Worm (Caenorhabditis elegans) whole organism, L1 larva: Measurements from ENCODE around the gene srlf-13.

Experiments
- C04F5.9 ChIP-seq: sonication (generic microtip); optimal IDR thresholded peaks from 2 replicates; lab custom pipeline; 2016; ENCODE audit warnings: missing genetic modification characterization, missing compliant biosample characterization
- C34B4.2 ChIP-seq: sonication (generic microtip); optimal IDR thresholded peaks from 2 replicates; lab custom pipeline; 2017; ENCODE audit warnings: mild to moderate bottlenecking, missing genetic modification characterization, missing compliant biosample characterization
- F16B12.6 ChIP-seq: fragments of 150-350 bp; optimal IDR thresholded peaks from 2 replicates; lab custom pipeline; 2014; ENCODE audit warnings: missing biosample characterization, missing genetic modification characterization
- blmp-1 ChIP-seq: fragments of 150-350 bp; optimal IDR thresholded peaks from 2 replicates; lab custom pipeline; 2014; ENCODE audit warnings: missing biosample characterization, missing genetic modification characterization
- ceh-8 ChIP-seq: fragments of 200-800 bp; sonication (Bioruptor generic); optimal IDR thresholded peaks from 2 replicates; lab custom pipeline; 2018; ENCODE audit warnings: mild to moderate bottlenecking, missing genetic modification characterization, moderate library complexity, missing compliant biosample characterization
- ceh-90 ChIP-seq: sonication (generic microtip); optimal IDR thresholded peaks from 2 replicates; lab custom pipeline; 2016; ENCODE audit warnings: missing genetic modification characterization, missing compliant biosample characterization
- ces-1 ChIP-seq: fragments of 150-350 bp; optimal IDR thresholded peaks from 2 replicates; lab custom pipeline; 2014; ENCODE audit warnings: missing biosample characterization, missing genetic modification reagents, missing genetic modification characterization
- efl-3 ChIP-seq: fragments of 200-800 bp; sonication (Bioruptor generic); optimal IDR thresholded peaks from 2 replicates; lab custom pipeline; 2018; ENCODE audit warnings: mild to moderate bottlenecking, missing genetic modification characterization, missing compliant biosample characterization
- egl-27 ChIP-seq, 2 experiments: fragments of 150-350 bp in 1 of 2; sonication (generic microtip); optimal IDR thresholded peaks; 3 replicates each; lab custom pipeline; 2017 to 2018; ENCODE audit warnings: missing biosample characterization in 2 of 2, missing genetic modification characterization in 2 of 2, missing genetic modification reagents in 2 of 2
- elt-2 ChIP-seq: sonication (generic microtip); optimal IDR thresholded peaks from 2 replicates; lab custom pipeline; 2016; ENCODE audit warnings: missing genetic modification characterization, mild to moderate bottlenecking, inconsistent platforms, missing compliant biosample characterization, missing genetic modification reagents
- elt-3 ChIP-seq, 6 experiments: fragments of 150-350 bp in 1 of 6; sonication (generic microtip); optimal IDR thresholded peaks; 2 replicates each; lab custom pipeline; 2017 to 2018; ENCODE audit warnings: missing biosample characterization in 6 of 6, missing genetic modification characterization in 6 of 6, inconsistent platforms in 1 of 6
- ets-5 ChIP-seq: fragments of 200-800 bp; sonication (Bioruptor generic); IDR thresholded peaks from 2 replicates; pipeline ENCODE4 v1.3.6; 2022; ENCODE audit warnings: missing genetic modification characterization, missing compliant biosample characterization
- fkh-10 ChIP-seq: sonication (generic microtip); optimal IDR thresholded peaks from 2 replicates; lab custom pipeline; 2017; ENCODE audit warnings: missing biosample characterization, missing genetic modification reagents, missing genetic modification characterization
- fos-1 ChIP-seq: fragments of 150-350 bp; optimal IDR thresholded peaks from 2 replicates; lab custom pipeline; 2014; ENCODE audit warnings: missing biosample characterization, missing genetic modification characterization
- hpl-2 ChIP-seq: fragments of 150-350 bp; optimal IDR thresholded peaks from 2 replicates; lab custom pipeline; 2014; ENCODE audit warnings: missing biosample characterization, missing genetic modification reagents, missing genetic modification characterization
- isw-1 ChIP-seq: fragments of 200-800 bp; sonication (Bioruptor generic); IDR thresholded peaks from 2 replicates; pipeline ENCODE4 v1.3.6; 2022; ENCODE audit warnings: missing genetic modification characterization, missing compliant biosample characterization
- lin-14 ChIP-seq: fragments of 200-800 bp; sonication (Bioruptor generic); optimal IDR thresholded peaks from 2 replicates; lab custom pipeline; 2018; ENCODE audit warnings: mild to moderate bottlenecking, missing genetic modification characterization, moderate library complexity, missing compliant biosample characterization
- lin-35 ChIP-seq, 2 experiments: fragments of 150-350 bp; optimal IDR thresholded peaks; 2 replicates each; lab custom pipeline; 2014; ENCODE audit warnings: missing biosample characterization in 2 of 2, missing genetic modification characterization in 2 of 2, missing genetic modification reagents in 2 of 2
- lin-39 ChIP-seq: fragments of 150-350 bp; optimal IDR thresholded peaks from 2 replicates; lab custom pipeline; 2014; ENCODE audit warnings: missing biosample characterization, missing genetic modification reagents, missing genetic modification characterization
- lsy-2 ChIP-seq, 2 experiments: fragments of 150-350 bp; optimal IDR thresholded peaks; 2 replicates each; lab custom pipeline; 2014; ENCODE audit warnings: missing biosample characterization in 2 of 2, missing genetic modification characterization in 2 of 2
- mab-9 ChIP-seq: fragments of 200-800 bp; sonication (Bioruptor generic); IDR thresholded peaks from 2 replicates; pipeline ENCODE4 v1.3.6; 2022; ENCODE audit warnings: missing genetic modification reagents, missing genetic modification characterization, missing compliant biosample characterization
- mdl-1 ChIP-seq, 2 experiments: fragments of 150-350 bp; optimal IDR thresholded peaks; 2 replicates each; lab custom pipeline; 2014 to 2017; ENCODE audit warnings: missing biosample characterization in 2 of 2, missing genetic modification characterization in 2 of 2, inconsistent platforms in 1 of 2
- mef-2 ChIP-seq: fragments of 150-350 bp; optimal IDR thresholded peaks from 2 replicates; lab custom pipeline; 2014; ENCODE audit warnings: missing biosample characterization, missing genetic modification characterization
- nhr-77 ChIP-seq: fragments of 150-350 bp; optimal IDR thresholded peaks from 2 replicates; lab custom pipeline; 2014; ENCODE audit warnings: missing biosample characterization, missing genetic modification characterization
- nhr-84 ChIP-seq: sonication (generic microtip); optimal IDR thresholded peaks from 2 replicates; lab custom pipeline; 2017; ENCODE audit warnings: missing biosample characterization, missing genetic modification characterization
- rnt-1 ChIP-seq: sonication (generic microtip); optimal IDR thresholded peaks from 2 replicates; lab custom pipeline; 2016; ENCODE audit warnings: mild to moderate bottlenecking, missing genetic modification characterization, moderate library complexity, missing compliant biosample characterization
- skn-1 ChIP-seq: fragments of 150-350 bp; optimal IDR thresholded peaks from 2 replicates; lab custom pipeline; 2014; ENCODE audit warnings: missing biosample characterization, missing genetic modification characterization
- snpc-4 ChIP-seq: fragments of 150-350 bp; optimal IDR thresholded peaks from 2 replicates; lab custom pipeline; 2014; ENCODE audit warnings: missing biosample characterization, missing genetic modification characterization
- sup-37 ChIP-seq: fragments of 200-800 bp; sonication (Bioruptor generic); optimal IDR thresholded peaks from 2 replicates; lab custom pipeline; 2018; ENCODE audit warnings: mild to moderate bottlenecking, missing genetic modification characterization, missing compliant biosample characterization
- tlp-1 ChIP-seq: fragments of 150-350 bp; optimal IDR thresholded peaks from 2 replicates; lab custom pipeline; 2014; ENCODE audit warnings: missing biosample characterization, missing genetic modification characterization
- unc-86 ChIP-seq: sonication (generic microtip); optimal IDR thresholded peaks from 2 replicates; lab custom pipeline; 2016; ENCODE audit warnings: missing genetic modification characterization, missing compliant biosample characterization
- vab-15 ChIP-seq: sonication (generic microtip); optimal IDR thresholded peaks from 2 replicates; lab custom pipeline; 2017; ENCODE audit warnings: missing genotype, mild to moderate bottlenecking, missing genetic modification characterization, missing compliant biosample characterization
- zip-4 ChIP-seq: fragments of 200-800 bp; sonication (Bioruptor generic); optimal IDR thresholded peaks from 2 replicates; lab custom pipeline; 2018; ENCODE audit warnings: mild to moderate bottlenecking, missing genetic modification characterization, moderate library complexity, missing compliant biosample characterization

srlf-13 gene

ce11 chrIV:10902476-10902875, 6.1 kb upstream of the srlf-13 start:
- TF ChIP-seq elt-3 (tag; optimal IDR thresholded peaks at IDR 0.05; lab: Kevin White, UChicago): no peak
- TF ChIP-seq mdl-1 (tag; optimal IDR thresholded peaks at IDR 0.05; lab: Kevin White, UChicago): no peak

- TF ChIP-seq snpc-4 (tag; lab: Kevin White, UChicago): no peak
- no peak for TF ChIP-seq mab-9 (GFP tag; lab: Robert Waterston, UW)
- TF ChIP-seq tlp-1 (tag; lab: Kevin White, UChicago): no peak
Observed at ce11 chrIV:10900083-10900482, 3.7 kb upstream of the srlf-13 start, which contains the start of gene srlf-30. Gene srlf-30, plus strand, starts transcription at chrIV:10900383.

ce11 chrIV:10899091-10899490, 2.7 kb upstream of the srlf-13 start, which contains the start of the genes F13E9.9 and F13E9.19:
Gene F13E9.9, minus strand, starts transcription at chrIV:10899191.
Gene F13E9.19, plus strand, starts transcription at chrIV:10899406.
- TF ChIP-seq fkh-10 (GFP tag; lab: Kevin White, UChicago) (no peak), mef-2 (tag; lab: Kevin White, UChicago) (no peak), ces-1 (GFP tag; lab: Kevin White, UChicago) (no peak), ceh-8 (GFP tag; lab: Kevin White, UChicago) (no peak), elt-3 (tag; optimal IDR thresholded peaks at IDR 0.05; lab: Kevin White, UChicago) (no peak), elt-2 (tag; lab: Kevin White, UChicago) (no peak), sup-37 (GFP tag; lab: Kevin White, UChicago) (no peak), ceh-90 (no peak), C04F5.9 (no peak), skn-1 (no peak), ets-5 (GFP tag; lab: Robert Waterston, UW) (no peak), vab-15 (no peak), lin-35 (GFP tag; optimal IDR thresholded peaks at IDR 0.05; lab: Kevin White, UChicago) (no peak), blmp-1 (tag; lab: Kevin White, UChicago) (no peak), fos-1 (tag; lab: Kevin White, UChicago) (no peak), nhr-84 (no peak), unc-86 (tag; lab: Kevin White, UChicago) (no peak), efl-3 (GFP tag; lab: Kevin White, UChicago) (no peak)

ce11 chrIV:10898160-10898559, 1.7 kb upstream of the srlf-13 start:
- TF ChIP-seq lin-14 (GFP tag; lab: Kevin White, UChicago) (no peak), skn-1 (no peak), egl-27 (tag; optimal IDR thresholded peaks at IDR 0.05; lab: Kevin White, UChicago) (no peak), nhr-77 (tag; lab: Kevin White, UChicago) (no peak), isw-1 (GFP tag; lab: Robert Waterston, UW) (no peak)
- TF ChIP-seq, all 84 proteins: peak for 0

ce11 chrIV:10894255-10894654, 2.2 kb downstream of the srlf-13 start, which contains the start of gene srlf-14:
Gene srlf-14, minus strand, starts transcription at chrIV:10894355.
- TF ChIP-seq ceh-90 (no peak), hpl-2 (no peak), mdl-1 (tag; optimal IDR thresholded peaks at IDR 0.05; lab: Kevin White, UChicago) (no peak), ets-5 (GFP tag; lab: Robert Waterston, UW) (no peak), lsy-2 (tag; optimal IDR thresholded peaks at IDR 0.05; lab: Kevin White, UChicago) (no peak), ces-1 (GFP tag; lab: Kevin White, UChicago) (no peak), ceh-8 (GFP tag; lab: Kevin White, UChicago) (no peak), zip-4 (GFP tag; lab: Kevin White, UChicago) (no peak), C34B4.2 (tag; lab: Kevin White, UChicago) (no peak), vab-15 (no peak), lin-39 (tag; lab: Kevin White, UChicago) (no peak), mab-9 (GFP tag; lab: Robert Waterston, UW) (no peak), rnt-1 (tag; lab: Kevin White, UChicago) (no peak), F16B12.6 (no peak)
